Worm (Caenorhabditis elegans): Measurements from ENCODE around the gene C27A7.3.

DNA sequence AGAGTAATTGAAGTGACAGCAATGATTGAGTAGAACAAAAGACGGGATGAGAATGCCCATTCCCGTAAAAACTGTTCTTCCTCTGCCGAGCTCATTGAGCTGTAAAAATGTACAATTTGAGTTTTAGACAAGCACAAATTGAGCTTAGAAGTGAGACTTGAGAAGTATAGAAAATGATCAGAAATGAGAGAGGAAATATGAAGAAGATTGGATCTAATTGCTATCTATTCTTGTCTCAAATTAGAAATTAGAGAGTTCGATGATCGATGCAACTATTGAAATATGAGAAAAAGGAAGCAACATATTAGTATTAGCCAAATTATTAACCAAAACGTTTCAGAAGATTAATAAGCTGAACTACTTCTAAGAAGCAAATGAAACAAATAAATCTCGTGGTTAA, 29.4 kb downstream of the C27A7.3 start, which contains the start of gene ZK863.1:
- TF ChIP-seq nhr-11 (tag; optimal IDR thresholded peaks at IDR 0.05) (no peak), zag-1 (tag; optimal IDR thresholded peaks at IDR 0.05) (no peak), hlh-4 (tag; optimal IDR thresholded peaks at IDR 0.05) (no peak), snpc-4 (tag; optimal IDR thresholded peaks at IDR 0.05) (no peak), lin-39 (tag; optimal IDR thresholded peaks at IDR 0.05) (no peak), ceh-63 (GFP tag; optimal IDR thresholded peaks at IDR 0.05) (no peak), nhr-12 (tag; optimal IDR thresholded peaks at IDR 0.05) (no peak), tbx-2 (tag; optimal IDR thresholded peaks at IDR 0.05) (no peak), skn-1 (tag; optimal IDR thresholded peaks at IDR 0.05) (no peak), nhr-77 (tag; optimal IDR thresholded peaks at IDR 0.05) (no peak), unc-130 (tag; optimal IDR thresholded peaks at IDR 0.05) (no peak)
